Fruit fly (Drosophila melanogaster): ENCODE results near the gene CG14669.
A peak's percentile ranks its signal among the peaks of the same experiment; 100 is the strongest.

CG14669 gene

dm6 chr3R:5414147-5414748, at the start of gene CG14669:
TSS of gene CG14669 (plus strand) at chr3R:5414527.
- TF ChIP-seq Hr96 (GFP tag; optimal IDR thresholded peaks at IDR 0.05) (no peak), toe (GFP tag; optimal IDR thresholded peaks at IDR 0.05) (no peak), tj (GFP tag; optimal IDR thresholded peaks at IDR 0.05) (no peak), cic (GFP tag; optimal IDR thresholded peaks at IDR 0.05) (no peak), CG7101 (tag; optimal IDR thresholded peaks at IDR 0.05) (no peak), bab1 (GFP tag; optimal IDR thresholded peaks at IDR 0.05) (no peak), CG14711 (tag; optimal IDR thresholded peaks at IDR 0.05) (no peak), Crg-1 (GFP tag; optimal IDR thresholded peaks at IDR 0.05) (no peak), ovo (GFP tag; optimal IDR thresholded peaks at IDR 0.05) (no peak), CG7045 (GFP tag; optimal IDR thresholded peaks at IDR 0.05) (no peak), kay (GFP tag; ENCODE audit: borderline replicate concordance) (no peak), pad (GFP tag; optimal IDR thresholded peaks at IDR 0.05) (no peak), CG12768 (GFP tag; optimal IDR thresholded peaks at IDR 0.05) (no peak), CG1620 (GFP tag; optimal IDR thresholded peaks at IDR 0.05) (no peak), Mnt (GFP tag; optimal IDR thresholded peaks at IDR 0.05) (no peak), cnc (optimal IDR thresholded peaks at IDR 0.05) (no peak), CG33017 (tag; optimal IDR thresholded peaks at IDR 0.05) (no peak), Clk (GFP tag; optimal IDR thresholded peaks at IDR 0.05) (no peak)

dm6 chr3R:5364539-5365273, 49.6 kb upstream of the CG14669 start:
- TF ChIP-seq toe (GFP tag; optimal IDR thresholded peaks at IDR 0.05) (no peak), Mnt (GFP tag; optimal IDR thresholded peaks at IDR 0.05) (peak; percentile 60), kay (GFP tag; ENCODE audit: borderline replicate concordance) (peak; percentile 96), CG33017 (tag; optimal IDR thresholded peaks at IDR 0.05) (peak; percentile 6), cic (GFP tag; optimal IDR thresholded peaks at IDR 0.05) (peak; percentile 79), CG7045 (GFP tag; optimal IDR thresholded peaks at IDR 0.05) (no peak), CG1620 (GFP tag; optimal IDR thresholded peaks at IDR 0.05) (no peak), Hr96 (GFP tag; optimal IDR thresholded peaks at IDR 0.05) (no peak), CG12768 (GFP tag; optimal IDR thresholded peaks at IDR 0.05) (no peak), CG7101 (tag; optimal IDR thresholded peaks at IDR 0.05) (peak; percentile 3)

- TF ChIP-seq tj (GFP tag; optimal IDR thresholded peaks at IDR 0.05) (peak; percentile 90), CG12768 (GFP tag; optimal IDR thresholded peaks at IDR 0.05) (peak; percentile 48), CG33017 (tag; optimal IDR thresholded peaks at IDR 0.05) (peak; percentile 48), CG7045 (GFP tag; optimal IDR thresholded peaks at IDR 0.05) (peak; percentile 21), ovo (GFP tag; optimal IDR thresholded peaks at IDR 0.05) (peak; percentile 90), CG11617 (GFP tag; optimal IDR thresholded peaks at IDR 0.05) (peak; percentile 39), cnc (optimal IDR thresholded peaks at IDR 0.05) (no peak), pad (GFP tag; optimal IDR thresholded peaks at IDR 0.05) (peak; percentile 59), CG14711 (tag; optimal IDR thresholded peaks at IDR 0.05) (no peak), CG7101 (tag; optimal IDR thresholded peaks at IDR 0.05) (no peak), CG1620 (GFP tag; optimal IDR thresholded peaks at IDR 0.05) (no peak), kay (GFP tag; ENCODE audit: borderline replicate concordance) (no peak), CG5204 (GFP tag; optimal IDR thresholded peaks at IDR 0.05) (no peak), Clk (GFP tag; optimal IDR thresholded peaks at IDR 0.05) (no peak), Crg-1 (GFP tag; optimal IDR thresholded peaks at IDR 0.05) (no peak), cic (GFP tag; optimal IDR thresholded peaks at IDR 0.05) (peak; percentile 87)
These were observed 46.7 kb upstream of the CG14669 start for dm6 chr3R:5367512-5368169.

- TF ChIP-seq toe (GFP tag; optimal IDR thresholded peaks at IDR 0.05) (peak; percentile 46), tj (GFP tag; optimal IDR thresholded peaks at IDR 0.05) (no peak), kay (GFP tag; ENCODE audit: borderline replicate concordance) (no peak), cnc (optimal IDR thresholded peaks at IDR 0.05) (no peak), CG33017 (tag; optimal IDR thresholded peaks at IDR 0.05) (no peak), Mnt (GFP tag; optimal IDR thresholded peaks at IDR 0.05) (peak; percentile 47), Crg-1 (GFP tag; optimal IDR thresholded peaks at IDR 0.05) (peak; percentile 50), CG7101 (tag; optimal IDR thresholded peaks at IDR 0.05) (peak; percentile 53), CG11617 (GFP tag; optimal IDR thresholded peaks at IDR 0.05) (no peak), CG12768 (GFP tag; optimal IDR thresholded peaks at IDR 0.05) (no peak), pad (GFP tag; optimal IDR thresholded peaks at IDR 0.05) (no peak), CG7045 (GFP tag; optimal IDR thresholded peaks at IDR 0.05) (no peak), bab1 (GFP tag; optimal IDR thresholded peaks at IDR 0.05) (peak; percentile 63), CG1620 (GFP tag; optimal IDR thresholded peaks at IDR 0.05) (peak; percentile 39), CG5204 (GFP tag; optimal IDR thresholded peaks at IDR 0.05) (no peak), ovo (GFP tag; optimal IDR thresholded peaks at IDR 0.05) (peak; percentile 86), CG14711 (tag; optimal IDR thresholded peaks at IDR 0.05) (no peak), cic (GFP tag; optimal IDR thresholded peaks at IDR 0.05) (no peak), Clk (GFP tag; optimal IDR thresholded peaks at IDR 0.05) (peak; percentile 18), Hr96 (GFP tag; optimal IDR thresholded peaks at IDR 0.05) (peak; percentile 42)
These were observed 46.1 kb upstream of the CG14669 start, which contains the start of gene Cerk for dm6 chr3R:5368170-5368781. TSS of gene Cerk (minus strand) at chr3R:5368306.

- TF ChIP-seq CG7101 (tag; optimal IDR thresholded peaks at IDR 0.05) (no peak), CG12768 (GFP tag; optimal IDR thresholded peaks at IDR 0.05) (no peak), cic (GFP tag; optimal IDR thresholded peaks at IDR 0.05) (no peak), ovo (GFP tag; optimal IDR thresholded peaks at IDR 0.05) (no peak), CG14711 (tag; optimal IDR thresholded peaks at IDR 0.05) (no peak), kay (GFP tag; ENCODE audit: borderline replicate concordance) (no peak), toe (GFP tag; optimal IDR thresholded peaks at IDR 0.05) (no peak), Mnt (GFP tag; optimal IDR thresholded peaks at IDR 0.05) (no peak), CG1620 (GFP tag; optimal IDR thresholded peaks at IDR 0.05) (no peak), Hr96 (GFP tag; optimal IDR thresholded peaks at IDR 0.05) (no peak), bab1 (GFP tag; optimal IDR thresholded peaks at IDR 0.05) (no peak), tj (GFP tag; optimal IDR thresholded peaks at IDR 0.05) (no peak), CG7045 (GFP tag; optimal IDR thresholded peaks at IDR 0.05) (no peak), CG5204 (GFP tag; optimal IDR thresholded peaks at IDR 0.05) (no peak), Crg-1 (GFP tag; optimal IDR thresholded peaks at IDR 0.05) (no peak), CG33017 (tag; optimal IDR thresholded peaks at IDR 0.05) (no peak)
These were observed 44.8 kb upstream of the CG14669 start, which contains the start of the genes CG31542 and CG34277 for dm6 chr3R:5369490-5370001. TSS of gene CG31542 (plus strand) at chr3R:5369540. TSS of gene CG34277 (plus strand) at chr3R:5369540.
